Worm (Caenorhabditis elegans) whole organism, young adult: ENCODE measurements around the gene C25E10.10.

Source experiments
- B0019.2 ChIP-seq: fragments of 200-800 bp; sonication (Bioruptor generic); conservative IDR thresholded peaks from 2 replicates; pipeline ENCODE4 v1.3.6; 2022; ENCODE audit warnings: missing genetic modification reagents, missing genetic modification characterization, missing compliant biosample characterization
- C06A6.2 ChIP-seq: fragments of 200-800 bp; sonication (Bioruptor generic); conservative IDR thresholded peaks from 2 replicates; pipeline ENCODE4 v1.3.6; 2022; ENCODE audit warnings: missing genetic modification characterization, missing compliant biosample characterization
- F55B11.4 ChIP-seq: sonication (generic microtip); optimal IDR thresholded peaks from 2 replicates; lab custom pipeline; 2016; ENCODE audit warnings: missing compliant biosample characterization, missing genetic modification characterization, borderline replicate concordance; ENCODE audit not compliant: insufficient read depth
- Y67H2A.10 ChIP-seq: fragments of 200-800 bp; sonication (Bioruptor generic); conservative IDR thresholded peaks from 2 replicates; pipeline ENCODE4 v1.3.6; 2022; ENCODE audit warnings: missing genetic modification reagents, missing genetic modification characterization, missing compliant biosample characterization
- ZK185.1 ChIP-seq: sonication (generic microtip); optimal IDR thresholded peaks from 2 replicates; lab custom pipeline; 2016; ENCODE audit warnings: mild to moderate bottlenecking, missing genetic modification characterization, missing compliant biosample characterization; ENCODE audit not compliant: poor library complexity, severe bottlenecking
- ama-1 ChIP-seq, 3 experiments: fragments of 150-350 bp in 1 of 3; sonication (generic microtip) in 2 of 3; optimal IDR thresholded peaks; 2 replicates each; lab custom pipeline; 2014 to 2018; ENCODE audit warnings: missing biosample characterization in 2 of 3, missing genetic modification characterization in 2 of 3, missing genetic modification reagents in 2 of 3
- athp-1 ChIP-seq: sonication (generic microtip); optimal IDR thresholded peaks from 2 replicates; lab custom pipeline; 2017; ENCODE audit warnings: mild to moderate bottlenecking, missing genetic modification characterization, missing compliant biosample characterization
- attf-6 ChIP-seq: fragments of 200-800 bp; sonication (Bioruptor generic); IDR thresholded peaks from 2 replicates; pipeline ENCODE4 v1.3.6; 2022; ENCODE audit warnings: missing genetic modification reagents, missing genetic modification characterization, missing compliant biosample characterization
- cebp-2 ChIP-seq: fragments of 200-800 bp; sonication (Bioruptor generic); IDR thresholded peaks from 2 replicates; pipeline ENCODE4 v1.3.6; 2022; ENCODE audit warnings: missing genetic modification characterization, missing compliant biosample characterization
- dox-1 ChIP-seq: fragments of 200-800 bp; sonication (Bioruptor generic); IDR thresholded peaks from 2 replicates; pipeline ENCODE4 v1.3.6; 2022; ENCODE audit warnings: missing genetic modification reagents, missing genetic modification characterization, missing compliant biosample characterization
- ets-4 ChIP-seq: fragments of 200-800 bp; sonication (Bioruptor generic); optimal IDR thresholded peaks from 2 replicates; lab custom pipeline; 2018; ENCODE audit warnings: mild to moderate bottlenecking, missing genetic modification characterization, missing compliant biosample characterization
- him-1 ChIP-seq: sonication (generic microtip); optimal IDR thresholded peaks from 2 replicates; lab custom pipeline; 2016; ENCODE audit warnings: missing genotype, missing genetic modification reagents, missing genetic modification characterization, missing compliant biosample characterization
- nfya-1 ChIP-seq: sonication (generic microtip); optimal IDR thresholded peaks from 2 replicates; lab custom pipeline; 2017; ENCODE audit warnings: antibody characterized with exemption, missing compliant biosample characterization, missing genetic modification characterization, borderline replicate concordance; ENCODE audit not compliant: insufficient read depth
- nfya-2 ChIP-seq: fragments of 200-800 bp; sonication (Bioruptor generic); IDR thresholded peaks from 2 replicates; pipeline ENCODE4 v1.3.6; 2022; ENCODE audit warnings: missing genetic modification reagents, missing genetic modification characterization, missing compliant biosample characterization

DNA sequence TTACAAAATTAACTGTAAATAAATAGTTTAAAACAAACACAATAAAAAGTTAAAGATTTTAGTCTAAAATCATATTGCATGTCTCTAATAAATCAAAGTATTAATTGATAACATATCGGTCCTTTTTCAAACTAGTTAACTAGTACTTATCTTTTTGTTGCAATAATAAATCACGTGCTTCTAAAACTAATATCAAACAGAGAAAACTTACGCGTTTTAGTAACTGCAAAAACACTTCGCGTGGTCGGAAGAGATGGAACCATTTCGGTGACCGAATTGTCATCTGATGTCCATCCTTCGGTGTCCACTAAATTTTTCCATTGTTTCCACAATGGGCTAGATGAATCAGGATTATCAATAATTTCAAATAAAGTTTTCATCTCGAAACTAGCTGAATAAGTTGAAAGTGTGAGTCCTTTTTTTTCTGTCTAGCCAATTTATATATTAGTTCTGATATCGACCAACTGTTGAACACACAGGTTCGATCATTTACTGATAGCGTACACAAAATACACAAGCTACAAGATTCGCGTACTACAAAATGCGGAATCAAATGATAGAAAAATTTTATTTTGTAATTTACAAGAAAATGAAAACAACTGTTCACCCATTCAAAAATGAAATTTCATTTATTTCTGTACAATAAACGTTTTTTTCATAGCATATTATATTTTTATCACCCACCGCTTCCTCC lies 42.3 kb upstream of the C25E10.10 start, which contains the start of gene F21C10.9:
- TF ChIP-seq attf-6 (GFP tag; lab: Robert Waterston, UW): no peak
- no peak for TF ChIP-seq ZK185.1
- no peak for TF ChIP-seq B0019.2 (GFP tag; lab: Robert Waterston, UW)
- no peak for TF ChIP-seq nfya-2 (GFP tag; lab: Robert Waterston, UW)
- no peak for TF ChIP-seq ets-4
- no peak for TF ChIP-seq C06A6.2
- TF ChIP-seq dox-1 (GFP tag; lab: Robert Waterston, UW): no peak
- TF ChIP-seq athp-1 (tag; lab: Kevin White, UChicago): no peak
- TF ChIP-seq nfya-1 (tag; lab: Kevin White, UChicago): no peak
- TF ChIP-seq cebp-2: no peak
- no peak for TF ChIP-seq ama-1 (optimal IDR thresholded peaks at IDR 0.05; lab: Kevin White, UChicago)
- TF ChIP-seq ama-1 (GFP tag; optimal IDR thresholded peaks at IDR 0.05; lab: Kevin White, UChicago): no peak
- no peak for TF ChIP-seq him-1 (tag; lab: Kevin White, UChicago)
- no peak for TF ChIP-seq F55B11.4 (tag; lab: Kevin White, UChicago)
- no peak for TF ChIP-seq Y67H2A.10 (GFP tag; lab: Robert Waterston, UW)
